Fruit fly (Drosophila melanogaster): Measurements from ENCODE around the gene Irp-1A.

Gene Irp-1A

DNA sequence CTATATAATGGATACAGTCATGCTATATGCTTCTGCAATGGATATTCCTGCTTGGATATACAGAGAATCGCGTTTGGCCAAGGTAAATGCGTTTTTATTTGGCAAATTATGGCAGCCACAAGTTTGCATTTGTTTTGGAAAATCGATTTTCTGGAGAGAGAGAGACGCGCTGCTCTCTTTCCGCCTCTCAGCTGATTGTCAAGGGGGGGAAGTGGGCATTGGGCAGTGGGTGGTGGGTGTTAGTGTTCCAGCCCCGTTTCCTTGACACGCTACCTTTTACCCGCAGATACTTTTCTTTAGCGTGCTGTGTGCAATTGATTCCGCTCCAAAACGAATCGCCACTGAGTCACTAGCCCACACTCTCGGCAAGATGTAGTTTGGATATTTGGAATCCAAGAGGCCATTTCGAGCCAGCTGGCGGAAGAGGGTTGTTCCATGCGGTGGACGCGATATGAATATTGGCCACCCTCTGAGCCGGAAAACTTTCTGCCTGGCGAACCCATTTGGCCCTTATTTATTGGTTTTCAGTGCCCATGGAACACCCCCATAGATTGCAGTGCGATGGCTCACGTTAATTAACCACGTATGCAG is 30.9 kb upstream of the Irp-1A start:
- TF ChIP-seq psq (optimal IDR thresholded peaks at IDR 0.05) (no peak), Myc (optimal IDR thresholded peaks at IDR 0.05) (no peak), ttk (optimal IDR thresholded peaks at IDR 0.05) (no peak), Sin3A (optimal IDR thresholded peaks at IDR 0.05) (no peak), h (optimal IDR thresholded peaks at IDR 0.05) (no peak), insv (optimal IDR thresholded peaks at IDR 0.05) (no peak)

dm6 chr3R:22753895-22754774 is 29.7 kb upstream of the Irp-1A start:
- TF ChIP-seq Myc (optimal IDR thresholded peaks at IDR 0.05), result no peak
- TF ChIP-seq Sin3A (optimal IDR thresholded peaks at IDR 0.05), result no peak
- no peak for TF ChIP-seq psq (optimal IDR thresholded peaks at IDR 0.05)
- no peak for TF ChIP-seq insv (optimal IDR thresholded peaks at IDR 0.05)
- TF ChIP-seq ttk (optimal IDR thresholded peaks at IDR 0.05), result no peak
- TF ChIP-seq h (optimal IDR thresholded peaks at IDR 0.05), result no peak

- TF ChIP-seq ttk (optimal IDR thresholded peaks at IDR 0.05), result no peak
- no peak for TF ChIP-seq h (optimal IDR thresholded peaks at IDR 0.05)
- no peak for TF ChIP-seq Sin3A (optimal IDR thresholded peaks at IDR 0.05)
- TF ChIP-seq Myc (optimal IDR thresholded peaks at IDR 0.05), result no peak
- no peak for TF ChIP-seq insv (optimal IDR thresholded peaks at IDR 0.05)
- no peak for TF ChIP-seq psq (optimal IDR thresholded peaks at IDR 0.05)
These were observed 29.2 kb upstream of the Irp-1A start for dm6 chr3R:22753600-22753894.

DNA sequence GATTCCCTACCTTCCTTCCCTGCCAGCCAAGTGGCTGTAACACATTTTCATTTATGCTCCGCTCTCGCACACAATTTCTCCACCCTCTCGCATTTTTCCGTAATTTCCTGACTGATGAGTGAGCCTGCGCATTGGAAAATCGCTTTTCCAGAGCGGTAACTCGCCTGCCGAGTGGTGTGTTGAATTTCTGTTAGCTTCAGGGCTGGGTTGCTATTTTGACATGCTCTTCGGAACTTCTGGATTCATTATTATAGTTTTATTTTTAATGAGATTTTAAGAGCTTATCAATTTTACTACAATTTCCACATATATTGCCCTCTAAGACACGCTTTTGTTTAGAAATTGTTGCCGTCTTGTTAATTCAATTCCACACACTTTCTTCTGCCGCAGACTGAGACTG is 28.5 kb upstream of the Irp-1A start:
- TF ChIP-seq insv (optimal IDR thresholded peaks at IDR 0.05) (no peak), ttk (optimal IDR thresholded peaks at IDR 0.05) (no peak), psq (optimal IDR thresholded peaks at IDR 0.05) (no peak), h (optimal IDR thresholded peaks at IDR 0.05) (no peak), Myc (optimal IDR thresholded peaks at IDR 0.05) (no peak), Sin3A (optimal IDR thresholded peaks at IDR 0.05) (no peak)

dm6 chr3R:22751698-22752097 is 27.3 kb upstream of the Irp-1A start:
- no peak for TF ChIP-seq Sin3A (optimal IDR thresholded peaks at IDR 0.05)
- no peak for TF ChIP-seq psq (optimal IDR thresholded peaks at IDR 0.05)

- TF ChIP-seq Myc (optimal IDR thresholded peaks at IDR 0.05) (no peak), insv (optimal IDR thresholded peaks at IDR 0.05) (no peak), psq (optimal IDR thresholded peaks at IDR 0.05) (no peak), h (optimal IDR thresholded peaks at IDR 0.05) (no peak), Sin3A (optimal IDR thresholded peaks at IDR 0.05) (no peak), ttk (optimal IDR thresholded peaks at IDR 0.05) (no peak)
These were observed 26.7 kb upstream of the Irp-1A start for dm6 chr3R:22751111-22751510.

DNA sequence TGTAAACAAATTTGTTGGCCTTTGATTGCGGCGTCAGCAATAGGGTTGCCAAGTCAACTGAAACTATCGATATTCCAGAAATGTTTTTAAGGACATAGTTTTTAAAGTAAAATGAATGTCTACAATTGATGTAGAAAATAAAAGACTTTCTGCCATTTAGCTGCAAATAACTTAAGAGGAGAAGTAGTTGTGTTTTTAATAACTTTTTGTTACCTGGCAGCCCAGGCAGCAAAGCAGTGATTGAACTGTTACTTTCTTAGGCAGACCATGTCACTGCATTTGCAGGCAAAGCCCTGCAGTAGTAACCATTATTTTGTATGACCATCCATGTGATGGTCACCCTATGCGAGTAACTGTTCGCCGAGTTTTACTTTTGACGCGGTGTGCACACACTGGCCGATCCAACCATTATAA is 26.2 kb upstream of the Irp-1A start, which contains the start of the genes rumi, CG7029 and Usp12-46:
rumi (minus strand) TSS at position 64 of the 414 bp plus-strand sequence.
CG7029 (plus strand) TSS at position 368 of the 414 bp plus-strand sequence.
Usp12-46 (plus strand) TSS at position 368 of the 414 bp plus-strand sequence.
- TF ChIP-seq insv (optimal IDR thresholded peaks at IDR 0.05) (no peak), h (optimal IDR thresholded peaks at IDR 0.05) (no peak), ttk (optimal IDR thresholded peaks at IDR 0.05) (no peak), Sin3A (optimal IDR thresholded peaks at IDR 0.05) (no peak), Myc (optimal IDR thresholded peaks at IDR 0.05) (no peak), psq (optimal IDR thresholded peaks at IDR 0.05) (no peak)

- TF ChIP-seq Myc (optimal IDR thresholded peaks at IDR 0.05) (no peak), ttk (optimal IDR thresholded peaks at IDR 0.05) (no peak), h (optimal IDR thresholded peaks at IDR 0.05) (no peak), psq (optimal IDR thresholded peaks at IDR 0.05) (no peak), insv (optimal IDR thresholded peaks at IDR 0.05) (no peak), Sin3A (optimal IDR thresholded peaks at IDR 0.05) (no peak)
These were observed 25.7 kb upstream of the Irp-1A start for dm6 chr3R:22750039-22750438.

dm6 chr3R:22748956-22749355 is 24.6 kb upstream of the Irp-1A start, which contains the start of gene CG31139:
Gene CG31139 (minus strand): TSS chr3R:22749056.
- no peak for TF ChIP-seq Sin3A (optimal IDR thresholded peaks at IDR 0.05)
- TF ChIP-seq ttk (optimal IDR thresholded peaks at IDR 0.05), result no peak
- TF ChIP-seq Myc (optimal IDR thresholded peaks at IDR 0.05), result no peak
- no peak for TF ChIP-seq h (optimal IDR thresholded peaks at IDR 0.05)
- TF ChIP-seq psq (optimal IDR thresholded peaks at IDR 0.05), result no peak
- no peak for TF ChIP-seq insv (optimal IDR thresholded peaks at IDR 0.05)

- TF ChIP-seq Sin3A (optimal IDR thresholded peaks at IDR 0.05), result no peak
- no peak for TF ChIP-seq h (optimal IDR thresholded peaks at IDR 0.05)
- TF ChIP-seq Myc (optimal IDR thresholded peaks at IDR 0.05), result no peak
- TF ChIP-seq insv (optimal IDR thresholded peaks at IDR 0.05), result no peak
- no peak for TF ChIP-seq ttk (optimal IDR thresholded peaks at IDR 0.05)
- no peak for TF ChIP-seq psq (optimal IDR thresholded peaks at IDR 0.05)
These were observed 23.2 kb upstream of the Irp-1A start, which contains the start of gene CG17141 for dm6 chr3R:22747423-22748090. Gene CG17141 (minus strand): TSS chr3R:22747599.

DNA sequence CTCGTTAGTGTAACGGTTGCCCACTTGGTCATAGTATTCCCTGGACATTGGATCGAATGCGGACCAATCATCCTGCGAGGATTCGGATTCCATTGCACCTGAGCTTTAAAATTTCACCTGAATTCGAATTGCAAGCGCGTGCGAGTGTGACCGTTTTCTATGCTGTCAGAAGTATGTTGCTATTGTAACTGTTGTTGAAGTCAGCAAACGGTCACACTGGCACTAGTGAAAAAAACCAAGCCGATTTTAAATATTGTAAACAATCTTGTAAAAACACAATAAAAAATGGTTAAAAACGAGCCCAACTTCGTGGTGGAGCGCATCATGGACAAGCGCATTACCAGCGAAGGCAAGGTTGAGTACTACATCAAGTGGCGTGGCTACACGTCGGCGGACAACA is 21.0 kb upstream of the Irp-1A start, which contains the start of the genes vret and HP1c:
vret (minus strand) TSS at position 150 of the 400 bp plus-strand sequence.
HP1c (plus strand) TSS at position 189 of the 400 bp plus-strand sequence.
- TF ChIP-seq Sin3A (optimal IDR thresholded peaks at IDR 0.05) (no peak), h (optimal IDR thresholded peaks at IDR 0.05) (no peak), Myc (optimal IDR thresholded peaks at IDR 0.05) (no peak), psq (optimal IDR thresholded peaks at IDR 0.05) (no peak), insv (optimal IDR thresholded peaks at IDR 0.05) (no peak), ttk (optimal IDR thresholded peaks at IDR 0.05) (no peak)

dm6 chr3R:22740930-22741329 is 16.5 kb upstream of the Irp-1A start, which contains the start of the genes Dcr-1 and CG6985:
Gene Dcr-1 (minus strand): TSS chr3R:22741091.
Gene CG6985 (plus strand): TSS chr3R:22741150.
- TF ChIP-seq ttk (optimal IDR thresholded peaks at IDR 0.05) (no peak), h (optimal IDR thresholded peaks at IDR 0.05) (no peak), Sin3A (optimal IDR thresholded peaks at IDR 0.05) (no peak), insv (optimal IDR thresholded peaks at IDR 0.05) (no peak), psq (optimal IDR thresholded peaks at IDR 0.05) (no peak), Myc (optimal IDR thresholded peaks at IDR 0.05) (no peak)
